Fruit fly (Drosophila melanogaster): ENCODE data around the gene CG3505.

The CG3505 gene

dm6 chr3R:14655912-14656700 lies 1.1 kb upstream of the CG3505 start:
- TF ChIP-seq tj (GFP tag; optimal IDR thresholded peaks at IDR 0.05): no peak
- no peak for TF ChIP-seq Mnt (GFP tag; optimal IDR thresholded peaks at IDR 0.05)
- no peak for TF ChIP-seq Clk (GFP tag; optimal IDR thresholded peaks at IDR 0.05)
- TF ChIP-seq Hr96 (GFP tag; optimal IDR thresholded peaks at IDR 0.05): no peak
- TF ChIP-seq CG7101 (tag; optimal IDR thresholded peaks at IDR 0.05): no peak
- no peak for TF ChIP-seq CG7045 (GFP tag; optimal IDR thresholded peaks at IDR 0.05)
- no peak for TF ChIP-seq CG1620 (GFP tag; optimal IDR thresholded peaks at IDR 0.05)
- no peak for TF ChIP-seq cic (GFP tag; optimal IDR thresholded peaks at IDR 0.05)
- TF ChIP-seq CG33017 (tag; optimal IDR thresholded peaks at IDR 0.05): no peak
- no peak for TF ChIP-seq CG11617 (GFP tag; optimal IDR thresholded peaks at IDR 0.05)
- TF ChIP-seq bab1 (GFP tag; optimal IDR thresholded peaks at IDR 0.05): no peak
- TF ChIP-seq CG14711 (tag; optimal IDR thresholded peaks at IDR 0.05): no peak
- no peak for TF ChIP-seq pad (GFP tag; optimal IDR thresholded peaks at IDR 0.05)

- no peak for TF ChIP-seq CG14711 (tag; optimal IDR thresholded peaks at IDR 0.05)
- TF ChIP-seq CG1620 (GFP tag; optimal IDR thresholded peaks at IDR 0.05): no peak
- TF ChIP-seq Clk (GFP tag; optimal IDR thresholded peaks at IDR 0.05): no peak
- no peak for TF ChIP-seq tj (GFP tag; optimal IDR thresholded peaks at IDR 0.05)
- no peak for TF ChIP-seq cnc (optimal IDR thresholded peaks at IDR 0.05)
- TF ChIP-seq bab1 (GFP tag; optimal IDR thresholded peaks at IDR 0.05): no peak
- no peak for TF ChIP-seq kay (GFP tag; ENCODE audit: borderline replicate concordance)
- TF ChIP-seq CG5204 (GFP tag; optimal IDR thresholded peaks at IDR 0.05): no peak
- TF ChIP-seq Crg-1 (GFP tag; optimal IDR thresholded peaks at IDR 0.05): no peak
- no peak for TF ChIP-seq CG12768 (GFP tag; optimal IDR thresholded peaks at IDR 0.05)
- TF ChIP-seq ovo (GFP tag; optimal IDR thresholded peaks at IDR 0.05): no peak
- no peak for TF ChIP-seq toe (GFP tag; optimal IDR thresholded peaks at IDR 0.05)
- TF ChIP-seq Mnt (GFP tag; optimal IDR thresholded peaks at IDR 0.05): no peak
- TF ChIP-seq Hr96 (GFP tag; optimal IDR thresholded peaks at IDR 0.05): no peak
- TF ChIP-seq pad (GFP tag; optimal IDR thresholded peaks at IDR 0.05): no peak
Observed at dm6 chr3R:14657605-14657910, 311 bp downstream of the CG3505 start.

- no peak for TF ChIP-seq Hr96 (GFP tag; optimal IDR thresholded peaks at IDR 0.05)
- no peak for TF ChIP-seq bab1 (GFP tag; optimal IDR thresholded peaks at IDR 0.05)
- no peak for TF ChIP-seq CG5204 (GFP tag; optimal IDR thresholded peaks at IDR 0.05)
- TF ChIP-seq ovo (GFP tag; optimal IDR thresholded peaks at IDR 0.05): no peak
- no peak for TF ChIP-seq CG1620 (GFP tag; optimal IDR thresholded peaks at IDR 0.05)
- no peak for TF ChIP-seq toe (GFP tag; optimal IDR thresholded peaks at IDR 0.05)
- TF ChIP-seq CG11617 (GFP tag; optimal IDR thresholded peaks at IDR 0.05): no peak
- no peak for TF ChIP-seq cnc (optimal IDR thresholded peaks at IDR 0.05)
- TF ChIP-seq CG7045 (GFP tag; optimal IDR thresholded peaks at IDR 0.05): no peak
- TF ChIP-seq Clk (GFP tag; optimal IDR thresholded peaks at IDR 0.05): no peak
- TF ChIP-seq cic (GFP tag; optimal IDR thresholded peaks at IDR 0.05): no peak
- TF ChIP-seq CG33017 (tag; optimal IDR thresholded peaks at IDR 0.05): no peak
- TF ChIP-seq tj (GFP tag; optimal IDR thresholded peaks at IDR 0.05): no peak
- TF ChIP-seq Crg-1 (GFP tag; optimal IDR thresholded peaks at IDR 0.05): no peak
- TF ChIP-seq CG7101 (tag; optimal IDR thresholded peaks at IDR 0.05): no peak
- TF ChIP-seq CG14711 (tag; optimal IDR thresholded peaks at IDR 0.05): no peak
- no peak for TF ChIP-seq Mnt (GFP tag; optimal IDR thresholded peaks at IDR 0.05)
Observed at dm6 chr3R:14658170-14658569, 923 bp downstream of the CG3505 start.

dm6 chr3R:14659354-14659804 lies 2.1 kb downstream of the CG3505 start, which contains the start of gene Hexim:
TSS of gene Hexim (plus strand) at chr3R:14659438.
- TF ChIP-seq Hr96 (GFP tag; optimal IDR thresholded peaks at IDR 0.05): no peak
- peak; percentile 32 for TF ChIP-seq tj (GFP tag; optimal IDR thresholded peaks at IDR 0.05)
- no peak for TF ChIP-seq cnc (optimal IDR thresholded peaks at IDR 0.05)
- peak; percentile 75 for TF ChIP-seq bab1 (GFP tag; optimal IDR thresholded peaks at IDR 0.05)
- peak; percentile 34 for TF ChIP-seq Mnt (GFP tag; optimal IDR thresholded peaks at IDR 0.05)
- no peak for TF ChIP-seq CG7045 (GFP tag; optimal IDR thresholded peaks at IDR 0.05)
- TF ChIP-seq CG12768 (GFP tag; optimal IDR thresholded peaks at IDR 0.05): peak; percentile 41
- TF ChIP-seq Clk (GFP tag; optimal IDR thresholded peaks at IDR 0.05): no peak
- peak; percentile 30 for TF ChIP-seq CG14711 (tag; optimal IDR thresholded peaks at IDR 0.05)
- no peak for TF ChIP-seq ovo (GFP tag; optimal IDR thresholded peaks at IDR 0.05)
- peak; percentile 16 for TF ChIP-seq pad (GFP tag; optimal IDR thresholded peaks at IDR 0.05)
- no peak for TF ChIP-seq kay (GFP tag; ENCODE audit: borderline replicate concordance)
- TF ChIP-seq cic (GFP tag; optimal IDR thresholded peaks at IDR 0.05): peak; percentile 35
- TF ChIP-seq toe (GFP tag; optimal IDR thresholded peaks at IDR 0.05): no peak
- peak; percentile 3 for TF ChIP-seq CG7101 (tag; optimal IDR thresholded peaks at IDR 0.05)
- TF ChIP-seq Crg-1 (GFP tag; optimal IDR thresholded peaks at IDR 0.05): peak; percentile 58
- no peak for TF ChIP-seq CG5204 (GFP tag; optimal IDR thresholded peaks at IDR 0.05)
- no peak for TF ChIP-seq CG33017 (tag; optimal IDR thresholded peaks at IDR 0.05)
- TF ChIP-seq CG1620 (GFP tag; optimal IDR thresholded peaks at IDR 0.05): peak; percentile 23
- TF ChIP-seq CG11617 (GFP tag; optimal IDR thresholded peaks at IDR 0.05): peak; percentile 45

- TF ChIP-seq ovo (GFP tag; optimal IDR thresholded peaks at IDR 0.05): peak; percentile 84
- TF ChIP-seq bab1 (GFP tag; optimal IDR thresholded peaks at IDR 0.05): peak; percentile 10
- no peak for TF ChIP-seq cic (GFP tag; optimal IDR thresholded peaks at IDR 0.05)
- no peak for TF ChIP-seq CG12768 (GFP tag; optimal IDR thresholded peaks at IDR 0.05)
- TF ChIP-seq CG5204 (GFP tag; optimal IDR thresholded peaks at IDR 0.05): no peak
Observed at dm6 chr3R:14662989-14663500, 5.8 kb downstream of the CG3505 start, which contains the start of the genes Rad17 and BigH1. TSS of gene Rad17 (minus strand) at chr3R:14663197. TSS of gene BigH1 (plus strand) at chr3R:14663450.

dm6 chr3R:14670840-14671239 lies 13.6 kb downstream of the CG3505 start:
- TF ChIP-seq CG7101 (tag; optimal IDR thresholded peaks at IDR 0.05): peak; percentile 46
- no peak for TF ChIP-seq ovo (GFP tag; optimal IDR thresholded peaks at IDR 0.05)
- TF ChIP-seq CG33017 (tag; optimal IDR thresholded peaks at IDR 0.05): peak; percentile 5

Data from whole organism, adult.